Worm (Caenorhabditis elegans): ENCODE results near the gene F36D3.4.

F36D3.4 gene

DNA sequence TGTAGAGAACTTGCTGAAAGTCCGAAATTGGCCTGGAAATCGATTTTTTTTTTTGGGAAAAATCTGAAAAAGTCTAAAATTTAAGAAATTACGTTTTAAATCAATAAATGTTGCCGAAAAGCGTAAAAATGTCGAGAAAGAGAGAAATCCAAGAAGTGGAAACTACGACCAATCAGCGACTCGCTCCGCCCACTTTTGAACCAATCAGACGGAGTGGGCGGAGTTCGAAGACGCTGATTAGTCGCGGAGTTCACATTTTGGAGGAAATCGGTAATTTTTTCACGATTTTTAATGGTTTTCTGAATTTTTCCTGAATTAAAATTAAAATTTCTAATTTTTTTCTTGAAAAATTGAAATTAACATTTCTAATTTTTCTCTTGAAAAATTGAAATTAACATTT, 22.1 kb upstream of the F36D3.4 start:
- TF ChIP-seq ceh-28 (tag; optimal IDR thresholded peaks at IDR 0.05) (no peak), unc-39 (tag; optimal IDR thresholded peaks at IDR 0.05) (no peak), nhr-25 (tag; optimal IDR thresholded peaks at IDR 0.05) (no peak), nfya-1 (tag; optimal IDR thresholded peaks at IDR 0.05; ENCODE audit: insufficient read depth) (peak; percentile 86)

DNA sequence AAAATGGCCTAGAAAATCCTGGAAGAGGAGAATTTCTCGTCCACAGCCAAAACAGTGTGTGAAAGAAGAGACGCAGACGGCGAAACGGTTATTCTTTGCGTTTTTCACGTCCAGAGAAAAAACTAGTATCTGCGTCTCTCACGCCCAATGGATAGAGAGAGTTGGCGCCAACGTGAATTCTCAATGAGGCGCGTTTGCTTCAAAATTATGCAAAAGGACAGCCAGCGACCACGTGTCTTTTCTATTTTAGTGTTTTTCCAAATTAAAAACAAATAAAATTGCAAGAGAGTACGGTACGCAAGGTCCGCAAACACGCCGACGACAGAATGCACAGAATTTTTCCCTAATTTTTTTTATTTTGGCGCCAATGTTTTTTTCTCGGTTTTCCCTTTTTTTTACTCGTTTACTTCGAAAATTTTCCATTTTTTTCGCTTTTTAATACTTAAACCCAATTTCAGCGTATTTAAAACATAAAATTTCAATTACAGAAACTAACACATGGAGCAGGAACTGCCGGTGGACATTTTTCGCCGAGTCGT, 20.5 kb upstream of the F36D3.4 start, which contains the start of gene Y32B12B.2:
Y32B12B.2 (plus strand) TSS at position 489 of the 539 bp plus-strand sequence.
- TF ChIP-seq eor-1 (tag; optimal IDR thresholded peaks at IDR 0.05): no peak
- TF ChIP-seq elt-2 (tag; optimal IDR thresholded peaks at IDR 0.05): peak; percentile 36
- TF ChIP-seq R02D3.7 (tag; optimal IDR thresholded peaks at IDR 0.05): no peak
- no peak for TF ChIP-seq lsy-12 (tag; optimal IDR thresholded peaks at IDR 0.05)
- TF ChIP-seq nfya-1 (tag; optimal IDR thresholded peaks at IDR 0.05; ENCODE audit: insufficient read depth): peak; percentile 83
- no peak for TF ChIP-seq ama-1 (optimal IDR thresholded peaks at IDR 0.05)
- peak; percentile 73 for TF ChIP-seq lin-15B (tag; optimal IDR thresholded peaks at IDR 0.05)

DNA sequence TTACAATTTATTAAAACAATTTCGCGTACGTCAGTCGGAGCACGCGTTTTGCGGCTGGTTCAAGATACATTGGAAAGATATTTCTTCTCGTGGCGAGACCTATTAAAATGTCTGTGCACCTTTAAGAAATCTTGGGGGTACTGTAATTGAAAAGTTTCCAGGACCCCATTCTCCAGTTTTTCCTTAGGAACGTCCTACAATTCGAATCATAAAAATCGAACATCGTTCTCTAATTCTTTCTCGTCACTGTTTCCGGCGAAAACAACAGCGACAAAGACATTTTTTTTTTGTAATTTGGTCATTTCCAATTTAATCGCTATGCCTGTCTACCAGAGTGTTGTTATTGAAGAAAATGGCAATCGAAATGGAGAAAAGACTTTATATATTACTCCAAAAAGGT, 19.2 kb upstream of the F36D3.4 start, which contains the start of gene Y32B12B.1:
Y32B12B.1 (plus strand) TSS at position 301 of the 400 bp plus-strand sequence.
- TF ChIP-seq nhr-12 (tag; optimal IDR thresholded peaks at IDR 0.05) (no peak), fos-1 (tag; optimal IDR thresholded peaks at IDR 0.05) (no peak), nhr-77 (tag; optimal IDR thresholded peaks at IDR 0.05) (no peak), tbx-2 (tag; optimal IDR thresholded peaks at IDR 0.05) (no peak), ceh-16 (tag; optimal IDR thresholded peaks at IDR 0.05) (no peak), nhr-76 (tag; optimal IDR thresholded peaks at IDR 0.05) (no peak), nfya-1 (tag; optimal IDR thresholded peaks at IDR 0.05; ENCODE audit: insufficient read depth) (no peak), snpc-4 (tag; optimal IDR thresholded peaks at IDR 0.05) (no peak), egl-5 (tag; optimal IDR thresholded peaks at IDR 0.05) (no peak), elt-1 (tag; optimal IDR thresholded peaks at IDR 0.05) (no peak), mml-1 (tag; optimal IDR thresholded peaks at IDR 0.05) (no peak), skn-1 (tag; optimal IDR thresholded peaks at IDR 0.05) (no peak), ztf-4 (tag; optimal IDR thresholded peaks at IDR 0.05) (no peak), lin-39 (tag; optimal IDR thresholded peaks at IDR 0.05) (no peak), nhr-11 (tag; optimal IDR thresholded peaks at IDR 0.05) (no peak), pha-4 (tag; optimal IDR thresholded peaks at IDR 0.05) (no peak), egl-27 (tag; optimal IDR thresholded peaks at IDR 0.05) (no peak), hmg-11 (tag; optimal IDR thresholded peaks at IDR 0.05) (no peak), mdl-1 (tag; optimal IDR thresholded peaks at IDR 0.05) (no peak)

DNA sequence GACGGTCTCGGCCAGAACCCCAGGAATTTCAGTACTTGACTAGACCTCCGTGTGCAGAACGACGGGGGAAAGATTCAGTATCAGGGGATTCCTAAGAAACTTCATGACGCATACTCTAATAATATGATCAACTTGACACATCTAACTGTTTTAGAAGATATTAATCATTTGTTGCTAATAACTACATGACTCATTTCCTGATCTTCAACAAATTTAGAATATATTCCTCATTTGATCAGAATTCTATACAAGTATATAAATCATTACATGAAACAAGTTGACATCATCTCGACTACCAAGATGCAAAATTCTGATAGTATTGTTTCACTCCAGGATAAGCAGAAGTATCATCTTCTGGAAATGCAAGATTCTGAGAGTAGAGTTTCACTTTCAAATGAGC, 17.7 kb upstream of the F36D3.4 start, which contains the start of gene Y32B12B.8:
Y32B12B.8 (plus strand) TSS at position 301 of the 400 bp plus-strand sequence.
- TF ChIP-seq unc-39 (tag; optimal IDR thresholded peaks at IDR 0.05) (no peak), zag-1 (tag; optimal IDR thresholded peaks at IDR 0.05) (no peak), fkh-2 (tag; optimal IDR thresholded peaks at IDR 0.05) (no peak), ztf-11 (tag; optimal IDR thresholded peaks at IDR 0.05) (no peak), nhr-12 (tag; optimal IDR thresholded peaks at IDR 0.05) (no peak), mml-1 (tag; optimal IDR thresholded peaks at IDR 0.05) (no peak), ceh-82 (tag; optimal IDR thresholded peaks at IDR 0.05) (no peak), snpc-4 (tag; optimal IDR thresholded peaks at IDR 0.05) (no peak), nhr-237 (tag; optimal IDR thresholded peaks at IDR 0.05) (no peak), nhr-23 (tag; optimal IDR thresholded peaks at IDR 0.05) (no peak), sea-2 (GFP tag; optimal IDR thresholded peaks at IDR 0.05) (no peak), nhr-77 (tag; optimal IDR thresholded peaks at IDR 0.05) (no peak), fos-1 (tag; optimal IDR thresholded peaks at IDR 0.05) (no peak), ceh-9 (tag; optimal IDR thresholded peaks at IDR 0.05) (no peak), ceh-28 (tag; optimal IDR thresholded peaks at IDR 0.05) (no peak), elt-1 (tag; optimal IDR thresholded peaks at IDR 0.05) (no peak), mdl-1 (tag; optimal IDR thresholded peaks at IDR 0.05) (no peak)

DNA sequence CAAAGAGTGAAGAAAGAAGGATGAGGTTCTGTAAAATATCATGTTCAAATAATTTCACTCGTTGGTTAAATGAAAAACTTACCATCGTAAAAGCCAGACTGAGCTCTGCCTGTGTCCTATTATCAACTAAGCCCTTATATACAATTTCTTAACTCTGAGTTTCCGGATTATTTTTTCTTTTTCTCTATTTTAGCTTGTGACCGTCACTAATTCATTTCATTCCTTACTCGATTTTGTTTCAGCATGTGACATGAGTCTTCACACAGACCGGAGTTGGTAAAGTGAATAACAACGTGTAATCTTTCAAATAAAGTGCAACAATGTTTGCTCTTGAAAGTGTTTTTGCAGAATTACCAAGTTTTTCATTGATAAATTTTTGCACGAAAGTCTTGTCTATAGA, 16.5 kb upstream of the F36D3.4 start, which contains the start of gene cpr-2:
cpr-2 (minus strand) TSS at position 101 of the 400 bp plus-strand sequence.
- no peak for TF ChIP-seq nhr-237 (tag; optimal IDR thresholded peaks at IDR 0.05)
- TF ChIP-seq daf-12 (tag; optimal IDR thresholded peaks at IDR 0.05): no peak
- no peak for TF ChIP-seq nhr-43 (tag; optimal IDR thresholded peaks at IDR 0.05; ENCODE audit: poor library complexity, severe bottlenecking)
- TF ChIP-seq sea-2 (GFP tag; optimal IDR thresholded peaks at IDR 0.05): no peak
- TF ChIP-seq egl-27 (tag; optimal IDR thresholded peaks at IDR 0.05): no peak
- TF ChIP-seq fkh-2 (tag; optimal IDR thresholded peaks at IDR 0.05): no peak
- no peak for TF ChIP-seq ama-1 (optimal IDR thresholded peaks at IDR 0.05)
- TF ChIP-seq lin-39 (tag; optimal IDR thresholded peaks at IDR 0.05): no peak
- TF ChIP-seq pha-4 (tag; optimal IDR thresholded peaks at IDR 0.05): no peak
- no peak for TF ChIP-seq fos-1 (tag; optimal IDR thresholded peaks at IDR 0.05)
- no peak for TF ChIP-seq nhr-23 (tag; optimal IDR thresholded peaks at IDR 0.05)
- TF ChIP-seq elt-3 (tag; optimal IDR thresholded peaks at IDR 0.05): no peak
- TF ChIP-seq ceh-82 (tag; optimal IDR thresholded peaks at IDR 0.05): no peak
- TF ChIP-seq nhr-11 (tag; optimal IDR thresholded peaks at IDR 0.05): no peak
- no peak for TF ChIP-seq nfya-1 (tag; optimal IDR thresholded peaks at IDR 0.05; ENCODE audit: insufficient read depth)
- TF ChIP-seq eor-1 (tag; optimal IDR thresholded peaks at IDR 0.05): no peak
- no peak for TF ChIP-seq ztf-11 (tag; optimal IDR thresholded peaks at IDR 0.05)
- TF ChIP-seq snpc-4 (tag; optimal IDR thresholded peaks at IDR 0.05): no peak
